Worm (Caenorhabditis elegans) whole organism, L4 larva: ENCODE measurements around the gene K08B12.1.
A peak's percentile ranks its signal among the peaks of the same experiment; 100 is the strongest.

Experiments
- F37D6.2 ChIP-seq: sonication (generic microtip); optimal IDR thresholded peaks from 2 replicates; lab custom pipeline; 2016; ENCODE audit warnings: mild to moderate bottlenecking, missing genetic modification characterization, missing compliant biosample characterization
- F49E8.2 ChIP-seq: sonication (generic microtip); optimal IDR thresholded peaks from 2 replicates; lab custom pipeline; 2016; ENCODE audit warnings: missing compliant biosample characterization, mild to moderate bottlenecking, missing genetic modification characterization, borderline replicate concordance
- R02D3.7 ChIP-seq: fragments of 150-350 bp; sonication (generic microtip); optimal IDR thresholded peaks from 3 replicates; lab custom pipeline; 2014; ENCODE audit warnings: missing biosample characterization, missing genetic modification characterization
- Y5F2A.4 ChIP-seq: fragments of 200-800 bp; sonication (Bioruptor generic); optimal IDR thresholded peaks from 2 replicates; lab custom pipeline; 2018; ENCODE audit warnings: mild to moderate bottlenecking, missing genetic modification characterization, missing compliant biosample characterization
- ZK337.2 ChIP-seq: fragments of 200-800 bp; sonication (Bioruptor generic); IDR thresholded peaks from 2 replicates; pipeline ENCODE4 v1.3.6; 2022; ENCODE audit warnings: missing genetic modification reagents, missing genetic modification characterization, missing compliant biosample characterization
- ZK546.5 ChIP-seq, 2 experiments: sonication (generic microtip); optimal IDR thresholded peaks; 2 replicates each; lab custom pipeline; 2017; ENCODE audit warnings: missing biosample characterization in 2 of 2, missing genetic modification characterization in 2 of 2
- aha-1 ChIP-seq: fragments of 150-350 bp; peaks from one replicate; lab custom pipeline; 2014; ENCODE audit warnings: missing biosample characterization, missing genetic modification characterization
- aly-2 ChIP-seq: sonication (generic microtip); optimal IDR thresholded peaks from 2 replicates; lab custom pipeline; 2018; ENCODE audit warnings: missing biosample characterization, missing genetic modification characterization
- ama-1 ChIP-seq: fragments of 150-350 bp; optimal IDR thresholded peaks from 2 replicates; lab custom pipeline; 2014; ENCODE audit warnings: inconsistent platforms, mixed read lengths
- arid-1 ChIP-seq: fragments of 200-800 bp; sonication (Bioruptor generic); conservative IDR thresholded peaks from 2 replicates; pipeline ENCODE4 v1.3.6; 2022; ENCODE audit warnings: missing genetic modification reagents, missing genetic modification characterization, missing compliant biosample characterization
- ces-1 ChIP-seq: fragments of 150-350 bp; sonication (generic microtip); optimal IDR thresholded peaks from 4 replicates; lab custom pipeline; 2014; ENCODE audit warnings: missing biosample characterization, missing genetic modification reagents, missing genetic modification characterization
- ctbp-1 ChIP-seq: fragments of 200-800 bp; sonication (Bioruptor generic); IDR thresholded peaks from 2 replicates; pipeline ENCODE4 v1.3.6; 2022; ENCODE audit warnings: missing genetic modification reagents, missing genetic modification characterization, missing compliant biosample characterization
- daf-12 ChIP-seq: fragments of 150-350 bp; optimal IDR thresholded peaks from 2 replicates; lab custom pipeline; 2014; ENCODE audit warnings: missing biosample characterization, missing genetic modification reagents, missing genetic modification characterization
- daf-16 ChIP-seq, 3 experiments: sonication (generic microtip); optimal IDR thresholded peaks; 2 replicates each; lab custom pipeline; 2016 to 2017; ENCODE audit warnings: missing genetic modification characterization in 3 of 3, missing genetic modification reagents in 3 of 3, mild to moderate bottlenecking in 2 of 3, missing compliant biosample characterization in 2 of 3, missing biosample characterization in 1 of 3, moderate library complexity in 1 of 3
- daf-8 ChIP-seq: fragments of 200-800 bp; sonication (Bioruptor generic); IDR thresholded peaks from 2 replicates; pipeline ENCODE4 v1.3.6; 2022; ENCODE audit warnings: missing genetic modification characterization, missing compliant biosample characterization
- dmd-6 ChIP-seq: fragments of 200-800 bp; sonication (Bioruptor generic); IDR thresholded peaks from 2 replicates; pipeline ENCODE4 v1.3.6; 2022; ENCODE audit warnings: missing genetic modification reagents, missing genetic modification characterization, missing compliant biosample characterization
- dmd-8 ChIP-seq: fragments of 200-800 bp; sonication (Bioruptor generic); IDR thresholded peaks from 2 replicates; pipeline ENCODE4 v1.3.6; 2022; ENCODE audit warnings: missing genetic modification characterization, missing compliant biosample characterization
- fkh-10 ChIP-seq: fragments of 150-350 bp; optimal IDR thresholded peaks from 2 replicates; lab custom pipeline; 2014; ENCODE audit warnings: missing biosample characterization, missing genetic modification reagents, missing genetic modification characterization
- fos-1 ChIP-seq: fragments of 150-350 bp; optimal IDR thresholded peaks from 2 replicates; lab custom pipeline; 2014; ENCODE audit warnings: missing biosample characterization, missing genetic modification characterization
- hif-1 ChIP-seq, 2 experiments: sonication (generic microtip); optimal IDR thresholded peaks; 2 replicates each; lab custom pipeline; 2016 to 2017; ENCODE audit warnings: missing compliant biosample characterization in 2 of 2, missing genetic modification characterization in 2 of 2, missing genetic modification reagents in 2 of 2, missing genotype in 2 of 2, mild to moderate bottlenecking in 1 of 2
- hlh-30 ChIP-seq: sonication (generic microtip); optimal IDR thresholded peaks from 2 replicates; lab custom pipeline; 2017; ENCODE audit warnings: antibody characterized with exemption, mild to moderate bottlenecking, missing genetic modification characterization, missing compliant biosample characterization; ENCODE audit not compliant: insufficient read depth
- hmg-1.1 ChIP-seq: fragments of 200-800 bp; sonication (Bioruptor generic); IDR thresholded peaks from 2 replicates; pipeline ENCODE4 v1.3.6; 2022; ENCODE audit warnings: missing genetic modification reagents, missing genetic modification characterization, missing compliant biosample characterization
- jun-1 ChIP-seq: fragments of 150-350 bp; optimal IDR thresholded peaks from 2 replicates; lab custom pipeline; 2014; ENCODE audit warnings: missing biosample characterization, missing genetic modification reagents, missing genetic modification characterization
- lin-13 ChIP-seq: fragments of 150-350 bp; optimal IDR thresholded peaks from 2 replicates; lab custom pipeline; 2014; ENCODE audit warnings: missing biosample characterization, missing genetic modification reagents, missing genetic modification characterization
- lin-15B ChIP-seq: fragments of 150-350 bp; sonication (generic microtip); optimal IDR thresholded peaks from 3 replicates; lab custom pipeline; 2014; ENCODE audit warnings: missing biosample characterization, missing genetic modification characterization
- lin-39 ChIP-seq: fragments of 150-350 bp; optimal IDR thresholded peaks from 2 replicates; lab custom pipeline; 2014; ENCODE audit warnings: missing biosample characterization, missing genetic modification reagents, missing genetic modification characterization
- lir-3 ChIP-seq: sonication (generic microtip); optimal IDR thresholded peaks from 2 replicates; lab custom pipeline; 2016; ENCODE audit warnings: mild to moderate bottlenecking, missing genetic modification characterization, missing compliant biosample characterization
- madf-5 ChIP-seq, 2 experiments: fragments of 200-800 bp; sonication (Bioruptor generic); IDR thresholded peaks; 2 replicates each; pipeline ENCODE4 v1.3.6; 2022; ENCODE audit warnings: missing compliant biosample characterization in 2 of 2, missing genetic modification characterization in 2 of 2
- mdl-1 ChIP-seq, 2 experiments: fragments of 150-350 bp in 1 of 2; sonication (generic microtip) in 1 of 2; optimal IDR thresholded peaks; 2 replicates each; lab custom pipeline; 2014 to 2017; ENCODE audit warnings: missing biosample characterization in 2 of 2, missing genetic modification characterization in 2 of 2
- mep-1 ChIP-seq: fragments of 150-350 bp; sonication (generic microtip); optimal IDR thresholded peaks from 3 replicates; lab custom pipeline; 2014; ENCODE audit warnings: missing biosample characterization, missing genetic modification characterization
- mxl-2 ChIP-seq: fragments of 200-800 bp; sonication (Bioruptor generic); conservative IDR thresholded peaks from 2 replicates; pipeline ENCODE4 v1.3.6; 2022; ENCODE audit warnings: missing genetic modification reagents, missing genetic modification characterization, missing compliant biosample characterization
- nhr-11 ChIP-seq: fragments of 150-350 bp; optimal IDR thresholded peaks from 2 replicates; lab custom pipeline; 2014; ENCODE audit warnings: missing biosample characterization, missing genetic modification characterization
- nhr-111 ChIP-seq: fragments of 200-800 bp; sonication (Bioruptor generic); optimal IDR thresholded peaks from 2 replicates; lab custom pipeline; 2018; ENCODE audit warnings: mild to moderate bottlenecking, missing genetic modification characterization, missing compliant biosample characterization
- nhr-42 ChIP-seq: fragments of 200-800 bp; sonication (Bioruptor generic); IDR thresholded peaks from 2 replicates; pipeline ENCODE4 v1.3.6; 2022; ENCODE audit warnings: missing genetic modification characterization, missing compliant biosample characterization
- nhr-48 ChIP-seq: sonication (generic microtip); optimal IDR thresholded peaks from 2 replicates; lab custom pipeline; 2016; ENCODE audit warnings: mild to moderate bottlenecking, missing genetic modification characterization, missing compliant biosample characterization
- nhr-6 ChIP-seq: fragments of 150-350 bp; optimal IDR thresholded peaks from 2 replicates; lab custom pipeline; 2014; ENCODE audit warnings: missing biosample characterization, missing genetic modification characterization
- nhr-77 ChIP-seq: fragments of 150-350 bp; optimal IDR thresholded peaks from 2 replicates; lab custom pipeline; 2014; ENCODE audit warnings: missing biosample characterization, missing genetic modification characterization
- pqm-1 ChIP-seq: sonication (generic microtip); optimal IDR thresholded peaks from 2 replicates; lab custom pipeline; 2017; ENCODE audit warnings: missing biosample characterization, missing genetic modification characterization
- rbr-2 ChIP-seq: sonication (generic microtip); optimal IDR thresholded peaks from 2 replicates; lab custom pipeline; 2016; ENCODE audit warnings: missing genotype, missing genetic modification characterization, missing compliant biosample characterization
- sdz-12 ChIP-seq: fragments of 200-800 bp; sonication (Bioruptor generic); optimal IDR thresholded peaks from 2 replicates; lab custom pipeline; 2018; ENCODE audit warnings: mild to moderate bottlenecking, missing genetic modification characterization, missing compliant biosample characterization
- spr-1 ChIP-seq: sonication (generic microtip); optimal IDR thresholded peaks from 2 replicates; lab custom pipeline; 2016; ENCODE audit warnings: mild to moderate bottlenecking, missing genetic modification characterization, missing compliant biosample characterization
- unc-130 ChIP-seq: sonication (generic microtip); optimal IDR thresholded peaks from 2 replicates; lab custom pipeline; 2016; ENCODE audit warnings: missing genetic modification reagents, missing genetic modification characterization, missing compliant biosample characterization
- unc-39 ChIP-seq: sonication (generic microtip); optimal IDR thresholded peaks from 2 replicates; lab custom pipeline; 2017; ENCODE audit warnings: missing biosample characterization, missing genetic modification characterization
- vab-7 ChIP-seq: fragments of 200-800 bp; sonication (Bioruptor generic); IDR thresholded peaks from 2 replicates; pipeline ENCODE4 v1.3.6; 2022; ENCODE audit warnings: missing genetic modification reagents, missing genetic modification characterization, missing compliant biosample characterization
- zip-2 ChIP-seq: fragments of 150-350 bp; optimal IDR thresholded peaks from 2 replicates; lab custom pipeline; 2014; ENCODE audit warnings: missing biosample characterization, missing genetic modification characterization
- ztf-11 ChIP-seq: fragments of 150-350 bp; optimal IDR thresholded peaks from 2 replicates; lab custom pipeline; 2014; ENCODE audit warnings: missing biosample characterization, missing genetic modification characterization

K08B12.1 gene

ce11 chrV:6243260-6243659, 15.9 kb upstream of the K08B12.1 start (continued):
- TF ChIP-seq aly-2 (tag; lab: Kevin White, UChicago) (no peak), vab-7 (no peak), spr-1 (no peak), unc-130 (GFP tag; lab: Kevin White, UChicago) (no peak), lir-3 (tag; lab: Kevin White, UChicago) (no peak)

ce11 chrV:6244631-6245030, 14.5 kb upstream of the K08B12.1 start:
- peak; percentile 55 for TF ChIP-seq nhr-6 (tag; lab: Kevin White, UChicago)
- no peak for TF ChIP-seq unc-39 (tag; lab: Kevin White, UChicago)
- TF ChIP-seq F37D6.2 (tag; lab: Kevin White, UChicago) = peak; percentile 40
- TF ChIP-seq nhr-11 (tag; lab: Kevin White, UChicago) = peak; percentile 71
- peak; percentile 57 for TF ChIP-seq fkh-10 (GFP tag; lab: Kevin White, UChicago)
- no peak for TF ChIP-seq madf-5 (GFP tag; IDR thresholded peaks at IDR 0.05; lab: Robert Waterston, UW)
- no peak for TF ChIP-seq daf-12 (tag; lab: Kevin White, UChicago)
- no peak for TF ChIP-seq Y5F2A.4 (GFP tag; lab: Kevin White, UChicago)
- no peak for TF ChIP-seq nhr-77 (tag; lab: Kevin White, UChicago)
- TF ChIP-seq ctbp-1 = peak; percentile 50; the same call in 1 of the 2 replicates
- TF ChIP-seq ztf-11 (tag; lab: Kevin White, UChicago) = no peak
- TF ChIP-seq nhr-48 = peak; percentile 86
- peak; percentile 10; the same call in 1 of the 2 replicates for TF ChIP-seq hmg-1.1 (GFP tag; lab: Robert Waterston, UW)
- TF ChIP-seq aha-1 (tag; lab: Kevin White, UChicago) = peak; percentile 59
- TF ChIP-seq mep-1 (tag; lab: Kevin White, UChicago) = peak; percentile 26
- peak; percentile 23 for TF ChIP-seq rbr-2
- no peak for TF ChIP-seq nhr-42 (GFP tag; lab: Robert Waterston, UW)
- TF ChIP-seq dmd-6 (GFP tag; lab: Robert Waterston, UW) = 0 out of 2 replicates have a peak, but pooled peaks have one; percentile 11
- peak in 1 of 2 experiments; percentile 85 for TF ChIP-seq hif-1 (tag; optimal IDR thresholded peaks at IDR 0.05; lab: Kevin White, UChicago)
- TF ChIP-seq daf-8 = no peak
- TF ChIP-seq unc-130 (GFP tag; lab: Kevin White, UChicago) = no peak
- peak in 1 of 2 experiments; percentile 60 for TF ChIP-seq mdl-1 (tag; optimal IDR thresholded peaks at IDR 0.05; lab: Kevin White, UChicago)
- TF ChIP-seq hlh-30 (tag; lab: Kevin White, UChicago) = peak; percentile 45

ce11 chrV:6246454-6246981, 12.6 kb upstream of the K08B12.1 start, which contains the start of gene dmd-7:
dmd-7 (plus strand) TSS chrV:6246931.
- TF ChIP-seq ztf-11 (tag; lab: Kevin White, UChicago) (no peak), mep-1 (tag; lab: Kevin White, UChicago) (peak; percentile 78), ZK546.5 (tag; optimal IDR thresholded peaks at IDR 0.05; lab: Kevin White, UChicago) (no peak), mdl-1 (tag; optimal IDR thresholded peaks at IDR 0.05; lab: Kevin White, UChicago) (peak; percentile 81 to 95), ama-1 (lab: Kevin White, UChicago) (no peak), hmg-1.1 (GFP tag; lab: Robert Waterston, UW) (peak; percentile 84), ZK337.2 (no peak), sdz-12 (GFP tag; lab: Kevin White, UChicago) (no peak), R02D3.7 (tag; lab: Kevin White, UChicago) (no peak), jun-1 (tag; lab: Kevin White, UChicago) (peak; percentile 13), lin-13 (GFP tag; lab: Kevin White, UChicago) (peak; percentile 68), zip-2 (tag; lab: Kevin White, UChicago) (no peak), mxl-2 (peak; percentile 69; the same call in 1 of the 2 replicates), lin-15B (tag; lab: Kevin White, UChicago) (no peak), lin-39 (tag; lab: Kevin White, UChicago) (no peak), daf-16 (GFP tag; optimal IDR thresholded peaks at IDR 0.05; lab: Kevin White, UChicago) (peak; percentile 23 to 51), daf-16 (tag; optimal IDR thresholded peaks at IDR 0.05; lab: Kevin White, UChicago) (peak; percentile 55), ces-1 (GFP tag; lab: Kevin White, UChicago) (no peak), pqm-1 (tag; lab: Kevin White, UChicago) (peak; percentile 1), nhr-111 (GFP tag; lab: Kevin White, UChicago) (no peak), daf-12 (tag; lab: Kevin White, UChicago) (no peak), F49E8.2 (tag; lab: Kevin White, UChicago) (no peak), fos-1 (tag; lab: Kevin White, UChicago) (no peak), rbr-2 (peak; percentile 75), ctbp-1 (0 out of 2 replicates have a peak, but pooled peaks have one; percentile 60), arid-1 (GFP tag; lab: Robert Waterston, UW) (no peak), nhr-42 (GFP tag; lab: Robert Waterston, UW) (0 out of 2 replicates have a peak, but pooled peaks have one; percentile 49), hif-1 (tag; optimal IDR thresholded peaks at IDR 0.05; lab: Kevin White, UChicago) (peak; percentile 2 to 95), dmd-8 (GFP tag; lab: Robert Waterston, UW) (no peak), Y5F2A.4 (GFP tag; lab: Kevin White, UChicago) (no peak)
